Worm (Caenorhabditis elegans) whole organism, early embryonic: ENCODE measurements around the gene ZC21.10.

ENCODE experiments used
- B0310.2 ChIP-seq: sonication (generic microtip); optimal IDR thresholded peaks from 2 replicates; lab custom pipeline; 2016; ENCODE audit warnings: mild to moderate bottlenecking, missing genetic modification characterization, missing compliant biosample characterization
- ama-1 ChIP-seq: fragments of 150-350 bp; optimal IDR thresholded peaks from 2 replicates; lab custom pipeline; 2014
- ceh-36 ChIP-seq: sonication (generic microtip); optimal IDR thresholded peaks from 2 replicates; lab custom pipeline; 2016; ENCODE audit warnings: missing genetic modification characterization, inconsistent platforms, missing compliant biosample characterization
- ets-7 ChIP-seq: sonication (generic microtip); optimal IDR thresholded peaks from 2 replicates; lab custom pipeline; 2016; ENCODE audit warnings: missing genotype, missing genetic modification characterization, missing compliant biosample characterization
- flt-1 ChIP-seq: fragments of 200-800 bp; sonication (Bioruptor generic); IDR thresholded peaks from 2 replicates; pipeline ENCODE4 v1.3.6; 2022; ENCODE audit warnings: missing genetic modification characterization, missing compliant biosample characterization
- pes-1 ChIP-seq: fragments of 200-800 bp; sonication (Bioruptor generic); IDR thresholded peaks from 2 replicates; pipeline ENCODE4 v1.3.6; 2022; ENCODE audit warnings: missing genetic modification reagents, missing genetic modification characterization, missing compliant biosample characterization
- sea-1 ChIP-seq: fragments of 200-800 bp; sonication (Bioruptor generic); conservative IDR thresholded peaks from 2 replicates; pipeline ENCODE4 v1.3.6; 2022; ENCODE audit warnings: missing genetic modification characterization, missing compliant biosample characterization
- tbx-37 ChIP-seq: fragments of 200-800 bp; sonication (Bioruptor generic); conservative IDR thresholded peaks from 2 replicates; pipeline ENCODE4 v1.3.6; 2022; ENCODE audit warnings: missing genetic modification reagents, missing genetic modification characterization, missing compliant biosample characterization
- tra-4 ChIP-seq: sonication (generic microtip); optimal IDR thresholded peaks from 2 replicates; lab custom pipeline; 2017; ENCODE audit warnings: missing genetic modification characterization, missing compliant biosample characterization

DNA sequence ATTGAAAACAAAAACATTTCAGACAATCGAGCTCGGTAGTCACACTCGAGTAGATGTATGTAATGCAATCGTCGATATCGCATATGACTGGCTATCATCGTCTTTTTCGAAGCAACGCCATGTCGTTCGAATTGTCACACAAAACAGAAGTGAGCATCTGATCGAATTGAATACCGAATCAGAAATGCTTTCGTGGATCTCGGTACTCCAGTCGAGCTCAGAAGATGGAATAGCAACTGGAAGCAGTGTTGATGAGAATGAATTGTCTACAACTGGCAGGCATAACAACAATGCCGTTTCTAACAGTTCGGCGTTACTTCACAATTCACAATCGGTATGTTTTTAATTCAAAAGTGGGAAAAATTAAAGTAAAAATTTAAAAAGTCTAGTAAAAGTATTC, 20.7 kb upstream of the ZC21.10 start:
- no peak for TF ChIP-seq tbx-37
- no peak for TF ChIP-seq ets-7 (tag; lab: Kevin White, UChicago)
- no peak for TF ChIP-seq ceh-36
- no peak for TF ChIP-seq flt-1 (GFP tag; lab: Robert Waterston, UW)
- no peak for TF ChIP-seq B0310.2 (tag; lab: Kevin White, UChicago)
- TF ChIP-seq sea-1 (GFP tag; lab: Robert Waterston, UW), result no peak
- no peak for TF ChIP-seq ama-1 (lab: Kevin White, UChicago)
- TF ChIP-seq tra-4 (tag; lab: Kevin White, UChicago), result no peak
- no peak for TF ChIP-seq pes-1 (GFP tag; lab: Robert Waterston, UW)
